Worm (Caenorhabditis elegans): ENCODE results near the gene C44C10.15.

- TF ChIP-seq blmp-1 (tag; optimal IDR thresholded peaks at IDR 0.05; ENCODE audit: insufficient read depth) (no peak), aly-2 (tag; optimal IDR thresholded peaks at IDR 0.05) (no peak), nhr-237 (tag; optimal IDR thresholded peaks at IDR 0.05) (no peak), lsy-2 (tag; optimal IDR thresholded peaks at IDR 0.05) (no peak), lin-13 (GFP tag; optimal IDR thresholded peaks at IDR 0.05) (no peak), nhr-11 (tag; optimal IDR thresholded peaks at IDR 0.05) (no peak), dmd-4 (tag; optimal IDR thresholded peaks at IDR 0.05) (no peak), fos-1 (tag; optimal IDR thresholded peaks at IDR 0.05) (peak; percentile 73)
Measured at ce11 chrX:11693092-11693491, 7.1 kb downstream of the C44C10.15 start, which contains the start of gene smcl-1.
